Worm (Caenorhabditis elegans) whole organism, L4 larva: ENCODE data around the gene F17C11.2.

Experiments
- F10B5.3 ChIP-seq: sonication (generic microtip); optimal IDR thresholded peaks from 2 replicates; lab custom pipeline; 2016; ENCODE audit warnings: mild to moderate bottlenecking, missing genetic modification characterization, missing compliant biosample characterization
- F26F4.8 ChIP-seq: fragments of 200-800 bp; sonication (Bioruptor generic); conservative IDR thresholded peaks from 2 replicates; pipeline ENCODE4 v1.3.6; 2022; ENCODE audit warnings: missing genetic modification characterization, missing compliant biosample characterization
- F37D6.2 ChIP-seq: sonication (generic microtip); optimal IDR thresholded peaks from 2 replicates; lab custom pipeline; 2016; ENCODE audit warnings: mild to moderate bottlenecking, missing genetic modification characterization, missing compliant biosample characterization
- F49E8.2 ChIP-seq: sonication (generic microtip); optimal IDR thresholded peaks from 2 replicates; lab custom pipeline; 2016; ENCODE audit warnings: missing compliant biosample characterization, mild to moderate bottlenecking, missing genetic modification characterization, borderline replicate concordance
- ZK337.2 ChIP-seq: fragments of 200-800 bp; sonication (Bioruptor generic); IDR thresholded peaks from 2 replicates; pipeline ENCODE4 v1.3.6; 2022; ENCODE audit warnings: missing genetic modification reagents, missing genetic modification characterization, missing compliant biosample characterization
- ZK546.5 ChIP-seq, 2 experiments: sonication (generic microtip); optimal IDR thresholded peaks; 2 replicates each; lab custom pipeline; 2017; ENCODE audit warnings: missing biosample characterization in 2 of 2, missing genetic modification characterization in 2 of 2
- aha-1 ChIP-seq: fragments of 150-350 bp; peaks from one replicate; lab custom pipeline; 2014; ENCODE audit warnings: missing biosample characterization, missing genetic modification characterization
- ceh-44 ChIP-seq: fragments of 200-800 bp; sonication (Bioruptor generic); IDR thresholded peaks from 2 replicates; pipeline ENCODE4 v1.3.6; 2022; ENCODE audit warnings: missing genetic modification reagents, missing genetic modification characterization, missing compliant biosample characterization
- ces-1 ChIP-seq: fragments of 150-350 bp; sonication (generic microtip); optimal IDR thresholded peaks from 4 replicates; lab custom pipeline; 2014; ENCODE audit warnings: missing biosample characterization, missing genetic modification reagents, missing genetic modification characterization
- daf-16 ChIP-seq, 3 experiments: sonication (generic microtip); optimal IDR thresholded peaks; 2 replicates each; lab custom pipeline; 2016 to 2017; ENCODE audit warnings: missing genetic modification characterization in 3 of 3, missing genetic modification reagents in 3 of 3, mild to moderate bottlenecking in 2 of 3, missing compliant biosample characterization in 2 of 3, missing biosample characterization in 1 of 3, moderate library complexity in 1 of 3
- daf-8 ChIP-seq: fragments of 200-800 bp; sonication (Bioruptor generic); IDR thresholded peaks from 2 replicates; pipeline ENCODE4 v1.3.6; 2022; ENCODE audit warnings: missing genetic modification characterization, missing compliant biosample characterization
- gei-8 ChIP-seq: fragments of 200-800 bp; sonication (Bioruptor generic); optimal IDR thresholded peaks from 2 replicates; lab custom pipeline; 2018; ENCODE audit warnings: mild to moderate bottlenecking, missing genetic modification characterization, missing compliant biosample characterization
- hif-1 ChIP-seq, 2 experiments: sonication (generic microtip); optimal IDR thresholded peaks; 2 replicates each; lab custom pipeline; 2016 to 2017; ENCODE audit warnings: missing compliant biosample characterization in 2 of 2, missing genetic modification characterization in 2 of 2, missing genetic modification reagents in 2 of 2, missing genotype in 2 of 2, mild to moderate bottlenecking in 1 of 2
- hlh-11 ChIP-seq: fragments of 200-800 bp; sonication (Bioruptor generic); optimal IDR thresholded peaks from 2 replicates; lab custom pipeline; 2018; ENCODE audit warnings: mild to moderate bottlenecking, missing genetic modification characterization, missing compliant biosample characterization
- hlh-30 ChIP-seq: sonication (generic microtip); optimal IDR thresholded peaks from 2 replicates; lab custom pipeline; 2017; ENCODE audit warnings: antibody characterized with exemption, mild to moderate bottlenecking, missing genetic modification characterization, missing compliant biosample characterization; ENCODE audit not compliant: insufficient read depth
- jun-1 ChIP-seq: fragments of 150-350 bp; optimal IDR thresholded peaks from 2 replicates; lab custom pipeline; 2014; ENCODE audit warnings: missing biosample characterization, missing genetic modification reagents, missing genetic modification characterization
- lin-13 ChIP-seq: fragments of 150-350 bp; optimal IDR thresholded peaks from 2 replicates; lab custom pipeline; 2014; ENCODE audit warnings: missing biosample characterization, missing genetic modification reagents, missing genetic modification characterization
- lin-38 ChIP-seq: fragments of 200-800 bp; sonication (Bioruptor generic); IDR thresholded peaks from 2 replicates; pipeline ENCODE4 v1.3.6; 2022; ENCODE audit warnings: missing genetic modification reagents, missing genetic modification characterization, missing compliant biosample characterization
- lin-39 ChIP-seq: fragments of 150-350 bp; optimal IDR thresholded peaks from 2 replicates; lab custom pipeline; 2014; ENCODE audit warnings: missing biosample characterization, missing genetic modification reagents, missing genetic modification characterization
- mdt-29 ChIP-seq: fragments of 200-800 bp; sonication (Bioruptor generic); IDR thresholded peaks from 2 replicates; pipeline ENCODE4 v1.3.6; 2022; ENCODE audit warnings: missing genetic modification reagents, missing genetic modification characterization, missing compliant biosample characterization
- mxl-2 ChIP-seq: fragments of 200-800 bp; sonication (Bioruptor generic); conservative IDR thresholded peaks from 2 replicates; pipeline ENCODE4 v1.3.6; 2022; ENCODE audit warnings: missing genetic modification reagents, missing genetic modification characterization, missing compliant biosample characterization
- nhr-102 ChIP-seq: sonication (generic microtip); optimal IDR thresholded peaks from 2 replicates; lab custom pipeline; 2016; ENCODE audit warnings: mild to moderate bottlenecking, missing genetic modification characterization, moderate library complexity, missing compliant biosample characterization
- nhr-111 ChIP-seq: fragments of 200-800 bp; sonication (Bioruptor generic); optimal IDR thresholded peaks from 2 replicates; lab custom pipeline; 2018; ENCODE audit warnings: mild to moderate bottlenecking, missing genetic modification characterization, missing compliant biosample characterization
- nhr-42 ChIP-seq: fragments of 200-800 bp; sonication (Bioruptor generic); IDR thresholded peaks from 2 replicates; pipeline ENCODE4 v1.3.6; 2022; ENCODE audit warnings: missing genetic modification characterization, missing compliant biosample characterization
- nhr-48 ChIP-seq: sonication (generic microtip); optimal IDR thresholded peaks from 2 replicates; lab custom pipeline; 2016; ENCODE audit warnings: mild to moderate bottlenecking, missing genetic modification characterization, missing compliant biosample characterization
- nhr-6 ChIP-seq: fragments of 150-350 bp; optimal IDR thresholded peaks from 2 replicates; lab custom pipeline; 2014; ENCODE audit warnings: missing biosample characterization, missing genetic modification characterization
- nhr-76 ChIP-seq: fragments of 150-350 bp; optimal IDR thresholded peaks from 2 replicates; lab custom pipeline; 2014; ENCODE audit warnings: missing biosample characterization, missing genetic modification characterization
- php-3 ChIP-seq: fragments of 200-800 bp; sonication (Bioruptor generic); IDR thresholded peaks from 2 replicates; pipeline ENCODE4 v1.3.6; 2022; ENCODE audit warnings: missing genetic modification reagents, missing genetic modification characterization, missing compliant biosample characterization
- saeg-2 ChIP-seq: fragments of 200-800 bp; sonication (Bioruptor generic); IDR thresholded peaks from 2 replicates; pipeline ENCODE4 v1.3.6; 2022; ENCODE audit warnings: missing genetic modification reagents, missing genetic modification characterization, missing compliant biosample characterization
- sdz-12 ChIP-seq: fragments of 200-800 bp; sonication (Bioruptor generic); optimal IDR thresholded peaks from 2 replicates; lab custom pipeline; 2018; ENCODE audit warnings: mild to moderate bottlenecking, missing genetic modification characterization, missing compliant biosample characterization
- snpc-4 ChIP-seq: fragments of 150-350 bp; optimal IDR thresholded peaks from 2 replicates; lab custom pipeline; 2014; ENCODE audit warnings: missing biosample characterization, missing genetic modification characterization
- tra-1 ChIP-seq: fragments of 200-800 bp; sonication (Bioruptor generic); IDR thresholded peaks from 2 replicates; pipeline ENCODE4 v1.3.6; 2022; ENCODE audit warnings: missing genetic modification reagents, missing genetic modification characterization, missing compliant biosample characterization
- unc-130 ChIP-seq: sonication (generic microtip); optimal IDR thresholded peaks from 2 replicates; lab custom pipeline; 2016; ENCODE audit warnings: missing genetic modification reagents, missing genetic modification characterization, missing compliant biosample characterization
- unc-62 ChIP-seq, 3 experiments: fragments of 150-350 bp in 1 of 3; sonication (generic microtip); optimal IDR thresholded peaks in 2 of 3; peaks in 1 of 3; 1 replicate in 1 of 3; 2 replicates in 2 of 3; lab custom pipeline; 2014 to 2017; ENCODE audit warnings: missing biosample characterization in 3 of 3, missing genetic modification characterization in 3 of 3, missing genetic modification reagents in 3 of 3, missing genotype in 1 of 3
- ztf-7 ChIP-seq: fragments of 150-350 bp; optimal IDR thresholded peaks from 2 replicates; lab custom pipeline; 2014; ENCODE audit warnings: missing biosample characterization, missing genetic modification characterization

Gene F17C11.2

DNA sequence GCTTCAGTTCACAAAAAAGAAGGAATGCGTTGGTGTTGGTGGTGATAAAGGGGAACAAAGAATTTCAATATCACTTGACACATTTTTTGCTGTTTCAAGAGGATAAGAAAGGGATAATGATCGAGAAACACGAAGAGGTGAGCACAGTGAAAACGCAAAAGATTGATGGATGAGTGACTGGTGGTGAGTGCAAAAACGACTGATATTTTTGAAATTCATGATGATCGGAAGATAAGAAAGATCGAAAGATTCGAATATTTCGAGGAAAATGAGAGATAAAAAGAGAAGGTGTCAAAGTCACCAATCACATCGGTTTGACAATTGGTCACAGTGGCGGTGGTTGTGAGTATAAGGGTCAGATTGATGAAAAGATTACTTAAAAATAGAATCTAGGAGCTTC lies 32.1 kb upstream of the F17C11.2 start:
- TF ChIP-seq hlh-11 (tag; lab: Kevin White, UChicago) (no peak), unc-130 (GFP tag; lab: Kevin White, UChicago) (no peak), ZK337.2 (GFP tag; lab: Robert Waterston, UW) (no peak), nhr-111 (GFP tag; lab: Kevin White, UChicago) (no peak), ces-1 (no peak), F26F4.8 (GFP tag; lab: Robert Waterston, UW) (no peak), nhr-42 (no peak)
- TF ChIP-seq, all 104 proteins: peak for 0

- no peak for TF ChIP-seq F10B5.3 (tag; lab: Kevin White, UChicago)
- TF ChIP-seq nhr-102 (tag; lab: Kevin White, UChicago) = no peak
- TF ChIP-seq daf-16 (GFP tag; optimal IDR thresholded peaks at IDR 0.05; lab: Kevin White, UChicago) = no peak
- no peak for TF ChIP-seq daf-16 (tag; optimal IDR thresholded peaks at IDR 0.05; lab: Kevin White, UChicago)
- no peak for TF ChIP-seq F49E8.2 (tag; lab: Kevin White, UChicago)
- TF ChIP-seq nhr-76 (tag; lab: Kevin White, UChicago) = no peak
- TF ChIP-seq lin-38 = no peak
- TF ChIP-seq hif-1 (tag; optimal IDR thresholded peaks at IDR 0.05; lab: Kevin White, UChicago) = no peak
- no peak for TF ChIP-seq daf-8 (GFP tag; lab: Robert Waterston, UW)
- TF ChIP-seq ceh-44 (GFP tag; lab: Robert Waterston, UW) = no peak
- no peak for TF ChIP-seq jun-1 (tag; lab: Kevin White, UChicago)
- TF ChIP-seq mxl-2 = no peak
- no peak for TF ChIP-seq tra-1
- TF ChIP-seq lin-39 (tag; lab: Kevin White, UChicago) = no peak
- TF ChIP-seq nhr-48 (tag; lab: Kevin White, UChicago) = no peak
- no peak for TF ChIP-seq sdz-12 (GFP tag; lab: Kevin White, UChicago)
- TF ChIP-seq hlh-30 (tag; lab: Kevin White, UChicago) = no peak
- TF ChIP-seq snpc-4 (tag; lab: Kevin White, UChicago) = no peak
- TF ChIP-seq lin-13 (GFP tag; lab: Kevin White, UChicago) = no peak
- no peak for TF ChIP-seq mdt-29
Measured at ce11 chrV:10918373-10918772, 29.7 kb upstream of the F17C11.2 start, which contains the start of gene F58B4.2. TSS of gene F58B4.2 (minus strand) at chrV:10918473.

ce11 chrV:10921747-10922146 lies 26.3 kb upstream of the F17C11.2 start, which contains the start of gene nas-31:
TSS of gene nas-31 (minus strand) at chrV:10921847.
- TF ChIP-seq php-3 (GFP tag; lab: Robert Waterston, UW) (no peak), unc-62 (GFP tag; optimal IDR thresholded peaks at IDR 0.05 in 1 of 2; lab: Kevin White, UChicago) (peak in 1 of 2 experiments; percentile 58), unc-62 (tag; optimal IDR thresholded peaks at IDR 0.05; lab: Kevin White, UChicago) (no peak), aha-1 (tag; lab: Kevin White, UChicago) (peak; percentile 36)

DNA sequence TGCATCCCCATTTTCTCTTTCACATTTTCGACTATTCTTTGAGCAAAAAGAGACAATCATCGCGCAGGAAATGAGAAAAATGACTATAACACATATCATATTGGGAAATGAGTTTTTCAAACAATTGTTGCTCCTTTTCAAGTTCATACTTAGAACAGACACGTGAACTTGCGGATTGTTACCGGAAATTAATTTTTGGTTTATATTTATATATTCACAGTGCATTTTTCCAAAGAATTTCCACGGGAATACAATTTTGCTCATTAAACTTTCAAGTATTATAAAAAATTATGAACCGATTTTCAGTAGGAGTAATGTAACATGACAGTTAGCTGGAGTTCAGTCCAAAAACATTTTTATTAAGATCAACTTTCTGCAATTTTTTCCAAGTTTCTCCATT lies 24.8 kb upstream of the F17C11.2 start, which contains the start of gene F58B4.7:
TSS of gene F58B4.7 (minus strand) at position 101 of the 400 bp plus-strand sequence.
- TF ChIP-seq nhr-6 = no peak
- TF ChIP-seq lin-13 (GFP tag; lab: Kevin White, UChicago) = no peak
- TF ChIP-seq ZK546.5 (tag; optimal IDR thresholded peaks at IDR 0.05; lab: Kevin White, UChicago) = no peak
- peak; percentile 12 for TF ChIP-seq aha-1 (tag; lab: Kevin White, UChicago)
- no peak for TF ChIP-seq saeg-2 (GFP tag; lab: Robert Waterston, UW)
- TF ChIP-seq ztf-7 (tag; lab: Kevin White, UChicago) = no peak

- TF ChIP-seq gei-8 (GFP tag; lab: Kevin White, UChicago) (no peak), tra-1 (no peak), F37D6.2 (tag; lab: Kevin White, UChicago) (no peak)
Measured at ce11 chrV:10924731-10925130, 23.3 kb upstream of the F17C11.2 start, which contains the start of gene F58B4.6. TSS of gene F58B4.6 (plus strand) at chrV:10925031.
